Worm (Caenorhabditis elegans) whole organism, dauer: ENCODE results near the gene F22H10.1.

Source experiments
- unc-62 ChIP-seq: sonication (generic microtip); optimal IDR thresholded peaks from 2 replicates; lab custom pipeline; 2017; ENCODE audit warnings: missing biosample characterization, missing genetic modification reagents, missing genetic modification characterization

Gene F22H10.1

ce11 chrX:16737478-16737877 is 35.2 kb downstream of the F22H10.1 start:
- no peak for TF ChIP-seq unc-62

- no peak for TF ChIP-seq unc-62
Observed at ce11 chrX:16744940-16745339, 42.7 kb downstream of the F22H10.1 start, which contains the start of gene C10E2.2. C10E2.2 (plus strand) TSS chrX:16745240.

- TF ChIP-seq unc-62, result no peak
Observed at ce11 chrX:16752196-16752595, 50.0 kb downstream of the F22H10.1 start.
